Fruit fly (Drosophila melanogaster) whole organism, prepupa: ENCODE data around the gene CG15019.

Source experiments
- CG10631 ChIP-seq: fragments of 200-800 bp; sonication (Bioruptor generic); optimal IDR thresholded peaks from 2 replicates; lab custom pipeline; 2016; ENCODE audit warnings: missing biosample characterization, missing genetic modification characterization
- CG11762 ChIP-seq: fragments of 200-800 bp; sonication (Bioruptor generic); optimal IDR thresholded peaks from 3 replicates; lab custom pipeline; 2016; ENCODE audit warnings: missing biosample characterization, missing genetic modification characterization; ENCODE audit not compliant: insufficient read depth
- CG11902 ChIP-seq: fragments of 200-800 bp; sonication (Bioruptor generic); optimal IDR thresholded peaks from 3 replicates; lab custom pipeline; 2016; ENCODE audit warnings: missing biosample characterization, missing genetic modification characterization
- CG15336 ChIP-seq: fragments of 200-800 bp; sonication (Bioruptor generic); IDR thresholded peaks from 2 replicates; pipeline ENCODE4 v1.3.6; 2022; ENCODE audit warnings: missing biosample characterization, missing genetic modification characterization
- CG1621 ChIP-seq: fragments of 200-800 bp; sonication (Bioruptor generic); optimal IDR thresholded peaks from 3 replicates; lab custom pipeline; 2018; ENCODE audit warnings: missing biosample characterization, mild to moderate bottlenecking, missing genetic modification characterization
- CG16779 ChIP-seq: fragments of 200-800 bp; sonication (Bioruptor generic); optimal IDR thresholded peaks from 3 replicates; lab custom pipeline; 2017; ENCODE audit warnings: missing biosample characterization, mild to moderate bottlenecking, missing genetic modification characterization
- CG31627 ChIP-seq: fragments of 200-800 bp; sonication (Bioruptor generic); optimal IDR thresholded peaks from 3 replicates; lab custom pipeline; 2016; ENCODE audit warnings: missing biosample characterization, missing genetic modification characterization
- CG32006 ChIP-seq: fragments of 200-800 bp; sonication (Bioruptor generic); optimal IDR thresholded peaks from 3 replicates; lab custom pipeline; 2017; ENCODE audit warnings: missing biosample characterization, mild to moderate bottlenecking, missing genetic modification characterization
- CG34406 ChIP-seq: fragments of 200-800 bp; sonication (Bioruptor generic); optimal IDR thresholded peaks from 3 replicates; lab custom pipeline; 2016; ENCODE audit warnings: missing biosample characterization, missing genetic modification characterization
- CG3919 ChIP-seq: fragments of 200-800 bp; sonication (Bioruptor generic); optimal IDR thresholded peaks from 3 replicates; lab custom pipeline; 2016; ENCODE audit warnings: missing biosample characterization, missing genetic modification characterization
- CG4318 ChIP-seq: fragments of 200-800 bp; sonication (Bioruptor generic); optimal IDR thresholded peaks from 3 replicates; lab custom pipeline; 2017; ENCODE audit warnings: missing biosample characterization, mild to moderate bottlenecking, missing genetic modification characterization
- CG6163 ChIP-seq: fragments of 200-800 bp; sonication (Bioruptor generic); IDR thresholded peaks from 3 replicates; pipeline ENCODE4 v1.3.6; 2022; ENCODE audit warnings: missing biosample characterization, missing genetic modification characterization
- CG6276 ChIP-seq: fragments of 200-800 bp; sonication (Bioruptor generic); optimal IDR thresholded peaks from 2 replicates; lab custom pipeline; 2017; ENCODE audit warnings: missing biosample characterization, mild to moderate bottlenecking, missing genetic modification characterization
- CG6792 ChIP-seq: fragments of 200-800 bp; sonication (Bioruptor generic); optimal IDR thresholded peaks from 3 replicates; lab custom pipeline; 2016; ENCODE audit warnings: missing biosample characterization, missing genetic modification characterization
- CG6854 ChIP-seq: fragments of 200-800 bp; sonication (Bioruptor generic); optimal IDR thresholded peaks from 2 replicates; lab custom pipeline; 2017; ENCODE audit warnings: missing biosample characterization, mild to moderate bottlenecking, missing genetic modification characterization
- CG7368 ChIP-seq: fragments of 200-800 bp; sonication (Bioruptor generic); optimal IDR thresholded peaks from 3 replicates; lab custom pipeline; 2016; ENCODE audit warnings: missing biosample characterization, missing genetic modification characterization
- CG8319 ChIP-seq: fragments of 200-800 bp; sonication (Bioruptor generic); optimal IDR thresholded peaks from 3 replicates; lab custom pipeline; 2016; ENCODE audit warnings: missing biosample characterization, missing genetic modification characterization
- CG8632 ChIP-seq: fragments of 200-800 bp; sonication (Bioruptor generic); optimal IDR thresholded peaks from 3 replicates; lab custom pipeline; 2016; ENCODE audit warnings: missing biosample characterization, missing genetic modification characterization
- CG9139 ChIP-seq: fragments of 200-800 bp; sonication (Bioruptor generic); optimal IDR thresholded peaks from 3 replicates; lab custom pipeline; 2017; ENCODE audit warnings: missing biosample characterization, mild to moderate bottlenecking, missing genetic modification characterization
- Eip75B ChIP-seq: fragments of 200-800 bp; sonication (Bioruptor generic); optimal IDR thresholded peaks from 3 replicates; lab custom pipeline; 2016; ENCODE audit warnings: missing biosample characterization, missing genetic modification characterization
- Eip78C ChIP-seq: fragments of 200-800 bp; sonication (Bioruptor generic); peaks from one replicate; lab custom pipeline; 2016; ENCODE audit warnings: missing biosample characterization, missing genetic modification characterization
- Ets21C ChIP-seq: fragments of 200-800 bp; sonication (Bioruptor generic); optimal IDR thresholded peaks from 3 replicates; lab custom pipeline; 2016; ENCODE audit warnings: missing biosample characterization, missing genetic modification characterization
- Ets96B ChIP-seq: fragments of 200-800 bp; optimal IDR thresholded peaks from 2 replicates; lab custom pipeline; 2019; ENCODE audit warnings: missing biosample characterization, mild to moderate bottlenecking, missing genetic modification characterization, moderate library complexity
- Gug ChIP-seq: fragments of 200-800 bp; sonication (Bioruptor generic); IDR thresholded peaks from 2 replicates; pipeline ENCODE4 v1.3.6; 2022; ENCODE audit warnings: missing biosample characterization, missing genetic modification characterization
- Hr39 ChIP-seq: fragments of 200-800 bp; sonication (Bioruptor generic); optimal IDR thresholded peaks from 2 replicates; lab custom pipeline; 2016; ENCODE audit warnings: missing biosample characterization, missing genetic modification characterization
- Hr4 ChIP-seq: fragments of 200-800 bp; sonication (Bioruptor generic); optimal IDR thresholded peaks from 3 replicates; lab custom pipeline; 2016; ENCODE audit warnings: missing biosample characterization, missing genetic modification characterization
- Lpt ChIP-seq: fragments of 200-800 bp; sonication (Bioruptor generic); optimal IDR thresholded peaks from 3 replicates; lab custom pipeline; 2016; ENCODE audit warnings: missing biosample characterization, missing genetic modification characterization
- Met ChIP-seq: fragments of 200-800 bp; sonication (Bioruptor generic); optimal IDR thresholded peaks from 3 replicates; lab custom pipeline; 2016; ENCODE audit warnings: missing biosample characterization, missing genetic modification characterization
- OdsH ChIP-seq: fragments of 200-800 bp; sonication (Bioruptor generic); optimal IDR thresholded peaks from 3 replicates; lab custom pipeline; 2016; ENCODE audit warnings: missing biosample characterization, missing genetic modification characterization
- Sox102F ChIP-seq: fragments of 200-800 bp; sonication (Bioruptor generic); optimal IDR thresholded peaks from 2 replicates; lab custom pipeline; 2016; ENCODE audit warnings: missing biosample characterization, mild to moderate bottlenecking, missing genetic modification characterization
- Sox14 ChIP-seq: fragments of 200-800 bp; sonication (Bioruptor generic); optimal IDR thresholded peaks from 3 replicates; lab custom pipeline; 2016; ENCODE audit warnings: missing biosample characterization, missing genetic modification characterization
- achi ChIP-seq: fragments of 200-800 bp; sonication (Bioruptor generic); optimal IDR thresholded peaks from 3 replicates; lab custom pipeline; 2016; ENCODE audit warnings: missing biosample characterization, missing genetic modification characterization
- acj6 ChIP-seq: fragments of 200-800 bp; sonication (Bioruptor generic); optimal IDR thresholded peaks from 3 replicates; lab custom pipeline; 2016; ENCODE audit warnings: missing biosample characterization, missing genetic modification characterization
- eg ChIP-seq: fragments of 200-800 bp; sonication (Bioruptor generic); IDR thresholded peaks from 3 replicates; pipeline ENCODE4 v1.3.6; 2022; ENCODE audit warnings: missing biosample characterization, missing genetic modification characterization
- esn ChIP-seq: fragments of 200-800 bp; sonication (Bioruptor generic); optimal IDR thresholded peaks from 2 replicates; lab custom pipeline; 2016; ENCODE audit warnings: missing biosample characterization, mild to moderate bottlenecking, missing genetic modification characterization, moderate library complexity
- fd59A ChIP-seq: fragments of 200-800 bp; sonication (Bioruptor generic); optimal IDR thresholded peaks from 2 replicates; lab custom pipeline; 2017; ENCODE audit warnings: missing biosample characterization, mild to moderate bottlenecking, missing genetic modification characterization, missing genetic modification reagents
- net ChIP-seq: fragments of 200-800 bp; sonication (Bioruptor generic); optimal IDR thresholded peaks from 3 replicates; lab custom pipeline; 2016; ENCODE audit warnings: missing biosample characterization, missing genetic modification characterization
- pdm3 ChIP-seq: fragments of 200-800 bp; sonication (Bioruptor generic); optimal IDR thresholded peaks from 3 replicates; lab custom pipeline; 2016; ENCODE audit warnings: missing biosample characterization, missing genetic modification characterization
- salr ChIP-seq, 2 experiments: fragments of 200-800 bp; sonication (Bioruptor generic); optimal IDR thresholded peaks; 3 replicates each; lab custom pipeline; 2016 to 2018; ENCODE audit warnings: missing biosample characterization in 2 of 2, missing genetic modification characterization in 2 of 2, mild to moderate bottlenecking in 1 of 2
- ss ChIP-seq, 2 experiments: fragments of 200-800 bp; sonication (Bioruptor generic); optimal IDR thresholded peaks; 2 replicates in 1 of 2; 3 replicates in 1 of 2; lab custom pipeline; 2017 to 2018; ENCODE audit warnings: mild to moderate bottlenecking in 2 of 2, missing biosample characterization in 2 of 2, missing genetic modification characterization in 2 of 2, moderate library complexity in 1 of 2
- svp ChIP-seq: fragments of 200-800 bp; sonication (Bioruptor generic); peaks from one replicate; lab custom pipeline; 2016; ENCODE audit warnings: missing biosample characterization, missing genetic modification characterization
- topi ChIP-seq: fragments of 200-800 bp; sonication (Bioruptor generic); optimal IDR thresholded peaks from 3 replicates; lab custom pipeline; 2016; ENCODE audit warnings: missing biosample characterization, missing genetic modification characterization

Gene CG15019

DNA sequence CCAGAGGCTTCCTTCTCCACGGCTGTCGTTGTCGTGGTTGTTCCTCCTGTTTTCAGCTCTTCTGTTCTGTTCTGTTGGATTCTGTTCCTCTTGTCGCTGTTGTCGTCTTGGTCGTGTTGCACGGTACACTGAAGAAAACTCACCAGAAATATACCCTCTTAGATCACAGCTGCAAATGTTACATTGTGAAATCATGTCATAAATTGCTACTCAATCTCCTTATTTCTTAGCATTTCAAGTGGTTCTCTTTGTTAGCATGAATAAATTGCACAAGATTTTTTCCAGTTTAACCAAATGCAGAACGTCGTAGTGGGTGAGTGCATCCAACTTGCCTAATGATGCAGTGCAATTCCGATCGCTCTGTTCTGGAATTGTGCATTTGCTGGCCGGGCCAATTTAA is 8.0 kb downstream of the CG15019 start:
- TF ChIP-seq CG15336 (peak; percentile 40; the same call in 1 of the 2 replicates), CG10631 (GFP tag; lab: Kevin White, UChicago) (peak; percentile 58), pdm3 (peak; percentile 34), CG8632 (GFP tag; lab: Kevin White, UChicago) (peak; percentile 12), CG4318 (GFP tag; lab: Kevin White, UChicago) (peak; percentile 8), CG11762 (GFP tag; lab: Kevin White, UChicago) (no peak), acj6 (GFP tag; lab: Kevin White, UChicago) (peak; percentile 28), Eip78C (GFP tag; lab: Kevin White, UChicago) (peak; percentile 80), CG3919 (GFP tag; lab: Kevin White, UChicago) (peak; percentile 43), eg (GFP tag; lab: Robert Waterston, UW) (no peak), CG11902 (GFP tag; lab: Kevin White, UChicago) (no peak), OdsH (peak; percentile 50), Hr4 (GFP tag; lab: Kevin White, UChicago) (peak; percentile 41), Ets96B (tag; lab: Kevin White, UChicago) (no peak), CG1621 (no peak), Hr39 (GFP tag; lab: Kevin White, UChicago) (peak; percentile 29), achi (GFP tag; lab: Kevin White, UChicago) (peak; percentile 58), Sox102F (GFP tag; lab: Kevin White, UChicago) (peak; percentile 6), CG31627 (peak; percentile 28), Eip75B (GFP tag; lab: Kevin White, UChicago) (peak; percentile 31), topi (GFP tag; lab: Kevin White, UChicago) (no peak), salr (GFP tag; optimal IDR thresholded peaks at IDR 0.05; lab: Kevin White, UChicago) (peak in 1 of 2 experiments; percentile 59), svp (GFP tag; lab: Kevin White, UChicago) (peak; percentile 51), CG6163 (peak; percentile 77; the same call in 2 of the 3 replicates), Met (GFP tag; lab: Kevin White, UChicago) (peak; percentile 36), Ets21C (GFP tag; lab: Kevin White, UChicago) (no peak), esn (GFP tag; lab: Kevin White, UChicago) (peak; percentile 1), CG9139 (GFP tag; lab: Kevin White, UChicago) (no peak), Sox14 (GFP tag; lab: Kevin White, UChicago) (peak; percentile 46), CG32006 (GFP tag; lab: Kevin White, UChicago) (peak; percentile 70), CG34406 (no peak), CG16779 (tag; lab: Kevin White, UChicago) (peak; percentile 35), Lpt (GFP tag; lab: Kevin White, UChicago) (peak; percentile 35), CG8319 (GFP tag; lab: Kevin White, UChicago) (no peak), Gug (GFP tag; lab: Robert Waterston, UW) (peak; percentile 37; the same call in 1 of the 2 replicates), net (GFP tag; lab: Kevin White, UChicago) (peak; percentile 32)

dm6 chr3L:4397137-4397536 is 8.7 kb downstream of the CG15019 start:
- TF ChIP-seq CG6792, result no peak
- TF ChIP-seq fd59A (GFP tag; lab: Kevin White, UChicago), result no peak
- TF ChIP-seq CG7368, result no peak
- TF ChIP-seq ss (GFP tag; optimal IDR thresholded peaks at IDR 0.05; lab: Kevin White, UChicago), result no peak
- TF ChIP-seq CG1621, result no peak
- no peak for TF ChIP-seq Ets96B (tag; lab: Kevin White, UChicago)
- no peak for TF ChIP-seq CG34406
- no peak for TF ChIP-seq CG6276
- TF ChIP-seq Hr4 (GFP tag; lab: Kevin White, UChicago), result no peak
- peak; percentile 10 for TF ChIP-seq Eip78C (GFP tag; lab: Kevin White, UChicago)
- no peak for TF ChIP-seq CG11902 (GFP tag; lab: Kevin White, UChicago)
- no peak for TF ChIP-seq CG16779 (tag; lab: Kevin White, UChicago)
- TF ChIP-seq CG6854 (GFP tag; lab: Kevin White, UChicago), result no peak
- TF ChIP-seq CG32006 (GFP tag; lab: Kevin White, UChicago), result peak; percentile 53
- no peak for TF ChIP-seq Met (GFP tag; lab: Kevin White, UChicago)
- 0 out of 3 replicates have a peak, but pooled peaks have one; percentile 6 for TF ChIP-seq eg (GFP tag; lab: Robert Waterston, UW)
- TF ChIP-seq salr (GFP tag; optimal IDR thresholded peaks at IDR 0.05; lab: Kevin White, UChicago), result peak in 1 of 2 experiments; percentile 49
